Fruit fly (Drosophila melanogaster): Measurements from ENCODE around the gene Ssl1.

Gene Ssl1

DNA sequence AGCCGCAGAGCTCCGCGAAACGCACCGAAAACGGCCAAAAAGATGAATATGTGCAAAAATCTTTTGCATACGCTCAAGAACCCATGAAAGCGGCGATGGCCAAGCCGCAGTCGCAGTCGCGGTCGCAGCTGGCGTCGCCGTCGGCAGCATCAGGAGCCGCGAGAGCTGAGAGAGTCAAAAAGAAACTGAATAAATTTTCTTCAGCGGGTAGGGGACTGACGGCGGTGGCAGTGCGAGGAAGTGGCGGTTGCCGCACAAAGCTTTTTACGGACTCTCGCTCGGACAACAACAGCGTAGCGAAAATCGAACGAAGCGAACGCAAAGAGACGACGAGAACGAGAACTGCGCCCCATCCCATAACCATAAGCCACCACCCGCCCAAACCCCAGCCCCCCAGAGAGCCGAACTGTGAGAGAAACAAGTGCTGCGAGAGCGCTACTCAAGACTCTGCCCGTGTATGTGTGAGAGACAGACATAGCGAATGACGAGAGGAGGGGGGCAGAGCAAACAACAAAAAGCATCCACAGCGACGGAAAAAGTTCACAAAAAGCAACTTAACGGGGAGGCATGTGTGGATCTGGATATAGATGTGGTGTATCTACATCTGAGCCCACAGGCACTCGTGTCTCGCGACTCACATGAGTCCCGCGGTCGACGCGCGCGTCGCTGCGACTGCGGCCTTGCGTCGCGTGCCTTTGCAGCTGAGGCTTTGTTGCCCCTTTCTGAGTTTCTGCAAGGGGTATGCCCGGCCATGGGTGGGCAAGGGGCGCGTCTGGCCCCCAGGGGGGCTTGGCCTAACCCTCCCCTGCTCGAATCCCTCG is 43.5 kb upstream of the Ssl1 start, which contains the start of gene jim (continued):
- TF ChIP-seq CG14441 (GFP tag; IDR thresholded peaks at IDR 0.05) (no peak), amos (GFP tag; IDR thresholded peaks at IDR 0.05; ENCODE audit: partially characterized antibody) (peak; percentile 27; the same call in 1 of the 2 replicates), CG10543 (GFP tag; optimal IDR thresholded peaks at IDR 0.05) (peak; percentile 79), dan (GFP tag; IDR thresholded peaks at IDR 0.05) (no peak), CG17186 (GFP tag; optimal IDR thresholded peaks at IDR 0.05) (no peak), btn (GFP tag; optimal IDR thresholded peaks at IDR 0.05) (no peak), onecut (GFP tag; IDR thresholded peaks at IDR 0.05) (peak; percentile 45; the same call in 1 of the 2 replicates), CG2129 (GFP tag; IDR thresholded peaks at IDR 0.05; ENCODE audit: partially characterized antibody) (no peak), klu (GFP tag; IDR thresholded peaks at IDR 0.05) (no peak), pita (GFP tag; optimal IDR thresholded peaks at IDR 0.05) (no peak), CG15696 (tag; optimal IDR thresholded peaks at IDR 0.05) (no peak), Sin3A (optimal IDR thresholded peaks at IDR 0.05) (no peak), CG9817 (tag; optimal IDR thresholded peaks at IDR 0.05) (no peak), CG10959 (GFP tag; IDR thresholded peaks at IDR 0.05) (no peak), fd96Cb (tag; optimal IDR thresholded peaks at IDR 0.05) (no peak), ATbp (GFP tag; optimal IDR thresholded peaks at IDR 0.05) (no peak), CG14050 (GFP tag; IDR thresholded peaks at IDR 0.05) (no peak; the same call in 2 of the 3 replicates), CG12299 (tag; optimal IDR thresholded peaks at IDR 0.05) (peak; percentile 12), gcm2 (GFP tag; optimal IDR thresholded peaks at IDR 0.05) (no peak), Lpt (GFP tag; optimal IDR thresholded peaks at IDR 0.05) (no peak), salm (tag; optimal IDR thresholded peaks at IDR 0.05) (no peak), chm (GFP tag; IDR thresholded peaks at IDR 0.05) (no peak), Neu2 (GFP tag; optimal IDR thresholded peaks at IDR 0.05; ENCODE audit: borderline replicate concordance) (no peak), CG9932 (GFP tag; IDR thresholded peaks at IDR 0.05) (peak; percentile 5; the same call in 1 of the 2 replicates), CG10274 (GFP tag; optimal IDR thresholded peaks at IDR 0.05) (no peak), CG4820 (GFP tag; optimal IDR thresholded peaks at IDR 0.05) (no peak), CrebB (tag; optimal IDR thresholded peaks at IDR 0.05) (no peak), fd102C (GFP tag; optimal IDR thresholded peaks at IDR 0.05) (no peak), en (GFP tag; optimal IDR thresholded peaks at IDR 0.05) (no peak), knrl (GFP tag; IDR thresholded peaks at IDR 0.05; ENCODE audit: partially characterized antibody) (no peak; the same call in 2 of the 3 replicates), Med (GFP tag) (peak; percentile 77), CG3281 (GFP tag; optimal IDR thresholded peaks at IDR 0.05) (no peak), CG3163 (GFP tag; optimal IDR thresholded peaks at IDR 0.05) (peak; percentile 27), CG11723 (GFP tag; optimal IDR thresholded peaks at IDR 0.05) (peak; percentile 14), CG4404 (GFP tag; IDR thresholded peaks at IDR 0.05) (no peak), h (optimal IDR thresholded peaks at IDR 0.05) (no peak), Gsc (GFP tag; IDR thresholded peaks at IDR 0.05) (no peak), CG7271 (tag; optimal IDR thresholded peaks at IDR 0.05) (no peak)

DNA sequence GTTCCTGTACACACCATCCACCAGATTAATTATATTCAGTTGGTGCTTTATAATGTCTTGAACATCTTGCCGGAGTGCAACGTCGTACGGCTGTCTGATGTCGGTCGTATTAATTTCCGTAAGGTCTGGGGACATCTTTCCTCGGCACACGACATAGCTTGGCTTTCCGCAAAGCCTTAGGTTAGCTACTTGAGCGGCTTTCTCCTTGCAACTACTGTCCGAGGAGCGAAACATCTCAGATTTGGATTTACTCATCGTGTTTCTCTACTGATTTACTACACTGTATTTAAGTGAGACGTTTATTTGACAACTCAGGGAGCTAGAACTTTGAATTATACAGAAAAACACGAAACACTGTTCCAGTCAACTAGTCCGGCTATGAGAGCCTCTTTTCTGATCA is 42.1 kb upstream of the Ssl1 start, which contains the start of the genes CG11226 and CG45428:
Gene CG11226, plus strand, starts transcription at position 301 of the 400 bp plus-strand sequence.
Gene CG45428, minus strand, starts transcription at position 303 of the 400 bp plus-strand sequence.
- TF ChIP-seq zen2 (GFP tag; IDR thresholded peaks at IDR 0.05; ENCODE audit: partially characterized antibody): no peak
- TF ChIP-seq Fer3 (tag; optimal IDR thresholded peaks at IDR 0.05): no peak
- no peak for TF ChIP-seq tin (GFP tag; optimal IDR thresholded peaks at IDR 0.05)
- TF ChIP-seq cad (GFP tag; optimal IDR thresholded peaks at IDR 0.05): no peak
- no peak for TF ChIP-seq Scr (GFP tag; IDR thresholded peaks at IDR 0.05; ENCODE audit: partially characterized antibody)
- no peak for TF ChIP-seq CrebB (tag; optimal IDR thresholded peaks at IDR 0.05)
- no peak for TF ChIP-seq sna (GFP tag; IDR thresholded peaks at IDR 0.05; ENCODE audit: partially characterized antibody)
- no peak for TF ChIP-seq CG6272 (GFP tag; IDR thresholded peaks at IDR 0.05)
- TF ChIP-seq gsb (GFP tag; IDR thresholded peaks at IDR 0.05): no peak
- no peak for TF ChIP-seq CG6813 (GFP tag; optimal IDR thresholded peaks at IDR 0.05)
- no peak for TF ChIP-seq p53 (GFP tag; optimal IDR thresholded peaks at IDR 0.05)
- TF ChIP-seq dpn (GFP tag; optimal IDR thresholded peaks at IDR 0.05): no peak
- TF ChIP-seq Drgx (GFP tag; IDR thresholded peaks at IDR 0.05): no peak
- no peak for TF ChIP-seq HmgZ (tag; optimal IDR thresholded peaks at IDR 0.05)
- TF ChIP-seq CG11093 (GFP tag; IDR thresholded peaks at IDR 0.05): no peak
- no peak for TF ChIP-seq otp (GFP tag; IDR thresholded peaks at IDR 0.05)
